Fruit fly (Drosophila melanogaster): ENCODE measurements around the gene GCS2alpha.
"Not testable (repeated sequence)": the region's sequence is repeated elsewhere in the genome, so short reads cannot be mapped to it uniquely, and the experiment has no call there.

GCS2alpha gene

dm6 chrX:21604956-21605502 is at the start of gene GCS2alpha:
TSS of gene GCS2alpha (minus strand) at chrX:21605264.
- TF ChIP-seq CG7101 (tag; optimal IDR thresholded peaks at IDR 0.05) (no peak), tj (GFP tag; optimal IDR thresholded peaks at IDR 0.05) (no peak), CG7045 (GFP tag; optimal IDR thresholded peaks at IDR 0.05) (no peak), Mnt (GFP tag; optimal IDR thresholded peaks at IDR 0.05) (no peak), CG1620 (GFP tag; optimal IDR thresholded peaks at IDR 0.05) (no peak), pad (GFP tag; optimal IDR thresholded peaks at IDR 0.05) (no peak), CG5204 (GFP tag; optimal IDR thresholded peaks at IDR 0.05) (no peak), Hr96 (GFP tag; optimal IDR thresholded peaks at IDR 0.05) (no peak), ovo (GFP tag; optimal IDR thresholded peaks at IDR 0.05) (no peak), Crg-1 (GFP tag; optimal IDR thresholded peaks at IDR 0.05) (no peak), cic (GFP tag; optimal IDR thresholded peaks at IDR 0.05) (no peak), bab1 (GFP tag; optimal IDR thresholded peaks at IDR 0.05) (no peak)

dm6 chrX:21632852-21633251 is 27.8 kb upstream of the GCS2alpha start:
- no peak for TF ChIP-seq cnc (optimal IDR thresholded peaks at IDR 0.05)
- TF ChIP-seq pad (GFP tag; optimal IDR thresholded peaks at IDR 0.05), result peak; percentile 34
- no peak for TF ChIP-seq Clk (GFP tag; optimal IDR thresholded peaks at IDR 0.05)

- TF ChIP-seq CG14711 (tag; optimal IDR thresholded peaks at IDR 0.05), result no peak
- peak; percentile 99 for TF ChIP-seq tj (GFP tag; optimal IDR thresholded peaks at IDR 0.05)
- TF ChIP-seq bab1 (GFP tag; optimal IDR thresholded peaks at IDR 0.05), result no peak
- no peak for TF ChIP-seq cnc (optimal IDR thresholded peaks at IDR 0.05)
Measured at dm6 chrX:21632213-21632612, 27.1 kb upstream of the GCS2alpha start.

- no peak for TF ChIP-seq Hr96 (GFP tag; optimal IDR thresholded peaks at IDR 0.05)
- peak; percentile 24 for TF ChIP-seq pad (GFP tag; optimal IDR thresholded peaks at IDR 0.05)
- TF ChIP-seq bab1 (GFP tag; optimal IDR thresholded peaks at IDR 0.05), result peak; percentile 79
- TF ChIP-seq CG7101 (tag; optimal IDR thresholded peaks at IDR 0.05), result peak; percentile 52
- no peak for TF ChIP-seq CG12768 (GFP tag; optimal IDR thresholded peaks at IDR 0.05)
- TF ChIP-seq CG11617 (GFP tag; optimal IDR thresholded peaks at IDR 0.05), result peak; percentile 12
- TF ChIP-seq CG1620 (GFP tag; optimal IDR thresholded peaks at IDR 0.05), result peak; percentile 28
- TF ChIP-seq kay (GFP tag; ENCODE audit: borderline replicate concordance), result no peak
- TF ChIP-seq Mnt (GFP tag; optimal IDR thresholded peaks at IDR 0.05), result peak; percentile 8
Measured at dm6 chrX:21631452-21631851, 26.4 kb upstream of the GCS2alpha start.

- TF ChIP-seq CG7045 (GFP tag; optimal IDR thresholded peaks at IDR 0.05), result no peak
Measured at dm6 chrX:21630160-21630738, 25.2 kb upstream of the GCS2alpha start.

dm6 chrX:21629482-21630159 is 24.6 kb upstream of the GCS2alpha start, which contains the start of gene DIP1:
TSS of gene DIP1 (minus strand) at chrX:21630148.
- TF ChIP-seq tj (GFP tag; optimal IDR thresholded peaks at IDR 0.05) (peak; percentile 68), CG7101 (tag; optimal IDR thresholded peaks at IDR 0.05) (peak; percentile 17), CG14711 (tag; optimal IDR thresholded peaks at IDR 0.05) (peak; percentile 37), CG12768 (GFP tag; optimal IDR thresholded peaks at IDR 0.05) (peak; percentile 37), CG33017 (tag; optimal IDR thresholded peaks at IDR 0.05) (no peak), Hr96 (GFP tag; optimal IDR thresholded peaks at IDR 0.05) (peak; percentile 40), CG5204 (GFP tag; optimal IDR thresholded peaks at IDR 0.05) (no peak), ovo (GFP tag; optimal IDR thresholded peaks at IDR 0.05) (peak; percentile 12), bab1 (GFP tag; optimal IDR thresholded peaks at IDR 0.05) (peak; percentile 55)

dm6 chrX:21623641-21624040 is 18.6 kb upstream of the GCS2alpha start, which contains the start of gene CG32500:
TSS of gene CG32500 (minus strand) at chrX:21623750.
- peak; percentile 6 for TF ChIP-seq CG14711 (tag; optimal IDR thresholded peaks at IDR 0.05)

- TF ChIP-seq Hr96 (GFP tag; optimal IDR thresholded peaks at IDR 0.05); Mnt (GFP tag; optimal IDR thresholded peaks at IDR 0.05); CG14711 (tag; optimal IDR thresholded peaks at IDR 0.05): not testable (repeated sequence)
Measured at dm6 chrX:21621004-21621403, 15.9 kb upstream of the GCS2alpha start, which contains the start of gene CG32819. TSS of gene CG32819 (minus strand) at chrX:21621104.
